Worm (Caenorhabditis elegans) whole organism, L4 larva: ENCODE measurements around the gene F40A3.7.

Experiments used
- ama-1 ChIP-seq: fragments of 150-350 bp; optimal IDR thresholded peaks from 2 replicates; lab custom pipeline; 2014; ENCODE audit warnings: inconsistent platforms, mixed read lengths
- gei-8 ChIP-seq: fragments of 200-800 bp; sonication (Bioruptor generic); optimal IDR thresholded peaks from 2 replicates; lab custom pipeline; 2018; ENCODE audit warnings: mild to moderate bottlenecking, missing genetic modification characterization, missing compliant biosample characterization
- hif-1 ChIP-seq, 2 experiments: sonication (generic microtip); optimal IDR thresholded peaks; 2 replicates each; lab custom pipeline; 2016 to 2017; ENCODE audit warnings: missing compliant biosample characterization in 2 of 2, missing genetic modification characterization in 2 of 2, missing genetic modification reagents in 2 of 2, missing genotype in 2 of 2, mild to moderate bottlenecking in 1 of 2
- hmg-1.1 ChIP-seq: fragments of 200-800 bp; sonication (Bioruptor generic); IDR thresholded peaks from 2 replicates; pipeline ENCODE4 v1.3.6; 2022; ENCODE audit warnings: missing genetic modification reagents, missing genetic modification characterization, missing compliant biosample characterization
- lin-39 ChIP-seq: fragments of 150-350 bp; optimal IDR thresholded peaks from 2 replicates; lab custom pipeline; 2014; ENCODE audit warnings: missing biosample characterization, missing genetic modification reagents, missing genetic modification characterization
- mep-1 ChIP-seq: fragments of 150-350 bp; sonication (generic microtip); optimal IDR thresholded peaks from 3 replicates; lab custom pipeline; 2014; ENCODE audit warnings: missing biosample characterization, missing genetic modification characterization
- nhr-102 ChIP-seq: sonication (generic microtip); optimal IDR thresholded peaks from 2 replicates; lab custom pipeline; 2016; ENCODE audit warnings: mild to moderate bottlenecking, missing genetic modification characterization, moderate library complexity, missing compliant biosample characterization
- nhr-237 ChIP-seq: sonication (generic microtip); optimal IDR thresholded peaks from 2 replicates; lab custom pipeline; 2017; ENCODE audit warnings: missing biosample characterization, missing genetic modification characterization
- nhr-28 ChIP-seq: fragments of 150-350 bp; optimal IDR thresholded peaks from 2 replicates; lab custom pipeline; 2014; ENCODE audit warnings: missing biosample characterization, missing genetic modification characterization
- nhr-48 ChIP-seq: sonication (generic microtip); optimal IDR thresholded peaks from 2 replicates; lab custom pipeline; 2016; ENCODE audit warnings: mild to moderate bottlenecking, missing genetic modification characterization, missing compliant biosample characterization
- pha-4 ChIP-seq, 2 experiments: fragments of 150-350 bp in 1 of 2; fragments of 200-800 bp in 1 of 2; sonication (Bioruptor generic) in 1 of 2; IDR thresholded peaks in 1 of 2; optimal IDR thresholded peaks in 1 of 2; 2 replicates each; pipeline versions ENCODE4 v1.3.6 to Lab custom; 2014 to 2022; ENCODE audit warnings: missing genetic modification characterization in 2 of 2, missing genetic modification reagents in 2 of 2, missing biosample characterization in 1 of 2, missing compliant biosample characterization in 1 of 2
- spr-1 ChIP-seq: sonication (generic microtip); optimal IDR thresholded peaks from 2 replicates; lab custom pipeline; 2016; ENCODE audit warnings: mild to moderate bottlenecking, missing genetic modification characterization, missing compliant biosample characterization
- unc-130 ChIP-seq: sonication (generic microtip); optimal IDR thresholded peaks from 2 replicates; lab custom pipeline; 2016; ENCODE audit warnings: missing genetic modification reagents, missing genetic modification characterization, missing compliant biosample characterization
- ztf-11 ChIP-seq: fragments of 150-350 bp; optimal IDR thresholded peaks from 2 replicates; lab custom pipeline; 2014; ENCODE audit warnings: missing biosample characterization, missing genetic modification characterization

DNA sequence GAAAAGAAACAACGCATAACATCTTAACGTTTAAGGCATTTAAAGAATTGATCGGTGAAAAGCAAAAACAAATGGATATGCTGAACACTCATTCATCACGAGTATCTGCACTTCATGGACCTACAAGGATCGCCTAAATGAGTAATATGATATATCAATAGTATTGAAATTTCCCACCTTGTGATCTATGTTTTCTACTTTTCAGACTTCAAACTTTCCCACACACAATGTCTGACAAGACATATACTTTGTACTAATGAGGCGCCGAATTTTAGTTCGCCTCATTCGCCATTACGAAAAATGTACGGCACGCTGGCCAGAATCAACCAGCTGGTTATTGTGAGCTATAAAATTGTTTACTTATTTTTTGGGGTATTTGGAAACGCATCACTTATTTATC lies 27.1 kb upstream of the F40A3.7 start, which contains the start of gene srsx-6:
- TF ChIP-seq nhr-237 (tag; lab: Kevin White, UChicago) = no peak
- TF ChIP-seq gei-8 (GFP tag; lab: Kevin White, UChicago) = no peak
- TF ChIP-seq lin-39 (tag; lab: Kevin White, UChicago) = no peak
- TF ChIP-seq unc-130 (GFP tag; lab: Kevin White, UChicago) = no peak
- no peak for TF ChIP-seq ztf-11
- TF ChIP-seq nhr-48 = no peak
- no peak for TF ChIP-seq hif-1 (tag; optimal IDR thresholded peaks at IDR 0.05; lab: Kevin White, UChicago)
- TF ChIP-seq pha-4 (GFP tag; IDR thresholded peaks at IDR 0.05; lab: Robert Waterston, UW) = no peak
- no peak for TF ChIP-seq pha-4 (tag; optimal IDR thresholded peaks at IDR 0.05; lab: Kevin White, UChicago)
- no peak for TF ChIP-seq spr-1 (tag; lab: Kevin White, UChicago)
- no peak for TF ChIP-seq nhr-102 (tag; lab: Kevin White, UChicago)
- TF ChIP-seq hmg-1.1 (GFP tag; lab: Robert Waterston, UW) = no peak
- TF ChIP-seq mep-1 (tag; lab: Kevin White, UChicago) = no peak
- no peak for TF ChIP-seq ama-1 (lab: Kevin White, UChicago)
- no peak for TF ChIP-seq nhr-28 (tag; lab: Kevin White, UChicago)
